Fruit fly (Drosophila melanogaster) whole organism, embryonic: Measurements from ENCODE around the gene CG13996.
A peak's percentile ranks its signal among the peaks of the same experiment; 100 is the strongest.

Experiments used
- Abd-B ChIP-seq: fragments of 200-800 bp; sonication (Bioruptor generic); optimal IDR thresholded peaks from 2 replicates; lab custom pipeline; 2018; ENCODE audit warnings: missing biosample characterization, mild to moderate bottlenecking, missing genetic modification characterization, moderate library complexity
- B-H2 ChIP-seq: fragments of 200-800 bp; sonication (Bioruptor generic); optimal IDR thresholded peaks from 2 replicates; lab custom pipeline; 2018; ENCODE audit warnings: missing biosample characterization, mild to moderate bottlenecking, missing genetic modification characterization
- CG13296 ChIP-seq: fragments of 200-800 bp; sonication (Bioruptor generic); optimal IDR thresholded peaks from 3 replicates; lab custom pipeline; 2018; ENCODE audit warnings: missing biosample characterization, mild to moderate bottlenecking, missing genetic modification characterization
- CG13424 ChIP-seq: fragments of 200-800 bp; sonication (Bioruptor generic); optimal IDR thresholded peaks from 2 replicates; lab custom pipeline; 2019; ENCODE audit warnings: missing biosample characterization, mild to moderate bottlenecking, missing genetic modification characterization, moderate library complexity
- CG14014 ChIP-seq: fragments of 200-800 bp; sonication (Bioruptor generic); IDR thresholded peaks from 2 replicates; pipeline ENCODE4 v1.3.6; 2022; ENCODE audit warnings: missing biosample characterization, missing genetic modification characterization
- CG14441 ChIP-seq: fragments of 200-800 bp; sonication (Bioruptor generic); IDR thresholded peaks from 2 replicates; pipeline ENCODE4 v1.3.6; 2022; ENCODE audit warnings: missing biosample characterization, missing genetic modification characterization
- CG14710 ChIP-seq: fragments of 200-800 bp; sonication (Bioruptor generic); optimal IDR thresholded peaks from 3 replicates; lab custom pipeline; 2019; ENCODE audit warnings: missing biosample characterization, mild to moderate bottlenecking, missing genetic modification characterization, moderate library complexity
- CG14965 ChIP-seq: fragments of 200-800 bp; sonication (Bioruptor generic); optimal IDR thresholded peaks from 2 replicates; lab custom pipeline; 2016; ENCODE audit warnings: missing biosample characterization, missing genetic modification characterization, borderline replicate concordance
- CG15269 ChIP-seq: fragments of 200-800 bp; sonication (Bioruptor generic); optimal IDR thresholded peaks from 2 replicates; lab custom pipeline; 2018; ENCODE audit warnings: missing biosample characterization, mild to moderate bottlenecking, missing genetic modification characterization, moderate library complexity
- CG15514 ChIP-seq: fragments of 200-800 bp; sonication (Bioruptor generic); optimal IDR thresholded peaks from 3 replicates; lab custom pipeline; 2017; ENCODE audit warnings: missing biosample characterization, missing genetic modification characterization, mild to moderate bottlenecking, moderate library complexity, missing genetic modification reagents
- CG17802 ChIP-seq: fragments of 200-800 bp; sonication (Bioruptor generic); optimal IDR thresholded peaks from 2 replicates; lab custom pipeline; 2018; ENCODE audit warnings: missing biosample characterization, mild to moderate bottlenecking, missing genetic modification characterization, moderate library complexity
- CG18011 ChIP-seq: fragments of 200-800 bp; sonication (Bioruptor generic); optimal IDR thresholded peaks from 2 replicates; lab custom pipeline; 2017; ENCODE audit warnings: missing biosample characterization, missing genetic modification characterization, mild to moderate bottlenecking, moderate library complexity, missing genotype
- CG18599 ChIP-seq: fragments of 200-800 bp; sonication (Bioruptor generic); optimal IDR thresholded peaks from 3 replicates; lab custom pipeline; 2017; ENCODE audit warnings: missing biosample characterization, missing genetic modification characterization, mild to moderate bottlenecking, moderate library complexity, missing genetic modification reagents
- CG2116 ChIP-seq: fragments of 200-800 bp; sonication (Bioruptor generic); optimal IDR thresholded peaks from 3 replicates; lab custom pipeline; 2018; ENCODE audit warnings: missing biosample characterization, mild to moderate bottlenecking, missing genetic modification characterization
- CG2129 ChIP-seq: fragments of 200-800 bp; sonication (Bioruptor generic); IDR thresholded peaks from 2 replicates; pipeline ENCODE4 v1.3.6; 2022; ENCODE audit warnings: missing biosample characterization, missing genetic modification characterization; ENCODE audit not compliant: partially characterized antibody
- CG2889 ChIP-seq: fragments of 200-800 bp; sonication (Bioruptor generic); IDR thresholded peaks from 3 replicates; pipeline ENCODE4 v1.3.6; 2022; ENCODE audit warnings: missing biosample characterization, missing genetic modification characterization
- CG3065 ChIP-seq: fragments of 200-800 bp; sonication (Bioruptor generic); optimal IDR thresholded peaks from 2 replicates; lab custom pipeline; 2016; ENCODE audit warnings: missing biosample characterization, missing genetic modification characterization
- CG34224 ChIP-seq: fragments of 200-800 bp; sonication (Bioruptor generic); IDR thresholded peaks from 3 replicates; pipeline ENCODE4 v1.3.6; 2022; ENCODE audit warnings: missing biosample characterization, missing genetic modification characterization; ENCODE audit not compliant: partially characterized antibody
- CG42726 ChIP-seq: fragments of 200-800 bp; sonication (Bioruptor generic); IDR thresholded peaks from 2 replicates; pipeline ENCODE4 v1.3.6; 2022; ENCODE audit warnings: missing biosample characterization, missing genetic modification characterization; ENCODE audit not compliant: partially characterized antibody
- CG7963 ChIP-seq: fragments of 200-800 bp; sonication (Bioruptor generic); IDR thresholded peaks from 3 replicates; pipeline ENCODE4 v1.3.6; 2022; ENCODE audit warnings: missing biosample characterization, missing genetic modification characterization; ENCODE audit not compliant: partially characterized antibody
- CoRest ChIP-seq: fragments of 200-800 bp; sonication (Bioruptor generic); optimal IDR thresholded peaks from 3 replicates; lab custom pipeline; 2018; ENCODE audit warnings: missing biosample characterization, mild to moderate bottlenecking, missing genetic modification characterization, moderate library complexity
- Dip3 ChIP-seq: fragments of 200-800 bp; sonication (Bioruptor generic); optimal IDR thresholded peaks from 3 replicates; lab custom pipeline; 2016; ENCODE audit warnings: missing biosample characterization, missing genetic modification characterization
- Doc2 ChIP-seq: fragments of 200-800 bp; sonication (Bioruptor generic); IDR thresholded peaks from 2 replicates; pipeline ENCODE4 v1.3.6; 2022; ENCODE audit warnings: missing biosample characterization, missing genetic modification characterization
- Ets65A ChIP-seq: fragments of 200-800 bp; sonication (Bioruptor generic); peaks from one replicate; lab custom pipeline; 2016; ENCODE audit warnings: missing biosample characterization, missing genetic modification characterization
- Fer1 ChIP-seq: fragments of 200-800 bp; sonication (Bioruptor generic); optimal IDR thresholded peaks from 2 replicates; lab custom pipeline; 2017; ENCODE audit warnings: missing biosample characterization, mild to moderate bottlenecking, missing genetic modification characterization
- HLH4C ChIP-seq: fragments of 200-800 bp; sonication (Bioruptor generic); IDR thresholded peaks from 3 replicates; pipeline ENCODE4 v1.3.6; 2022; ENCODE audit warnings: missing biosample characterization, missing genetic modification characterization; ENCODE audit not compliant: partially characterized antibody
- HLH54F ChIP-seq: fragments of 200-800 bp; sonication (Bioruptor generic); optimal IDR thresholded peaks from 3 replicates; lab custom pipeline; 2016; ENCODE audit warnings: missing biosample characterization, missing genetic modification characterization
- Jarid2 ChIP-seq: fragments of 200-800 bp; sonication (Bioruptor generic); optimal IDR thresholded peaks from 3 replicates; lab custom pipeline; 2017; ENCODE audit warnings: mild to moderate bottlenecking, missing biosample characterization, missing genetic modification reagents, missing genetic modification characterization
- Med ChIP-seq: fragments of 200-800 bp; sonication (Bioruptor generic); peaks from one replicate; lab custom pipeline; 2016; ENCODE audit warnings: missing biosample characterization, missing genetic modification characterization, mild to moderate bottlenecking, inconsistent platforms, moderate library complexity
- Myb ChIP-seq: fragments of 200-800 bp; sonication (Bioruptor generic); optimal IDR thresholded peaks from 2 replicates; lab custom pipeline; 2016; ENCODE audit warnings: missing biosample characterization, missing genetic modification characterization
- NfI ChIP-seq: fragments of 200-800 bp; sonication (Bioruptor generic); optimal IDR thresholded peaks from 3 replicates; lab custom pipeline; 2018; ENCODE audit warnings: missing biosample characterization, mild to moderate bottlenecking, missing genetic modification characterization, moderate library complexity
- PHDP ChIP-seq: fragments of 200-800 bp; sonication (Bioruptor generic); optimal IDR thresholded peaks from 3 replicates; lab custom pipeline; 2018; ENCODE audit warnings: missing biosample characterization, mild to moderate bottlenecking, missing genetic modification characterization, moderate library complexity
- Ptx1 ChIP-seq: fragments of 200-800 bp; sonication (Bioruptor generic); IDR thresholded peaks from 2 replicates; pipeline ENCODE4 v1.3.6; 2022; ENCODE audit warnings: missing biosample characterization, missing genetic modification characterization
- Sry-δ ChIP-seq: fragments of 200-800 bp; sonication (Bioruptor generic); optimal IDR thresholded peaks from 2 replicates; lab custom pipeline; 2016; ENCODE audit warnings: missing biosample characterization, missing genetic modification characterization
- TFAM ChIP-seq: fragments of 200-800 bp; sonication (Bioruptor generic); optimal IDR thresholded peaks from 2 replicates; lab custom pipeline; 2017; ENCODE audit warnings: missing biosample characterization, missing genetic modification characterization, inconsistent platforms
- amos ChIP-seq: fragments of 200-800 bp; sonication (Bioruptor generic); IDR thresholded peaks from 2 replicates; pipeline ENCODE4 v1.3.6; 2022; ENCODE audit warnings: missing biosample characterization, missing genetic modification characterization; ENCODE audit not compliant: partially characterized antibody
- eve ChIP-seq, 2 experiments: fragments of >200 bp; optimal IDR thresholded peaks; 2 replicates each; lab custom pipeline; 2017; ENCODE audit warnings: missing biosample characterization in 2 of 2, missing genetic modification characterization in 2 of 2
- ewg ChIP-seq: fragments of 200-800 bp; sonication (Bioruptor generic); optimal IDR thresholded peaks from 3 replicates; lab custom pipeline; 2017; ENCODE audit warnings: mild to moderate bottlenecking, missing biosample characterization, missing genetic modification reagents, missing genetic modification characterization
- gem ChIP-seq: fragments of 200-800 bp; sonication (Bioruptor generic); optimal IDR thresholded peaks from 2 replicates; lab custom pipeline; 2019; ENCODE audit warnings: missing biosample characterization, mild to moderate bottlenecking, missing genetic modification characterization, moderate library complexity
- insv ChIP-seq, 2 experiments: fragments of 200-800 bp; sonication (Bioruptor generic); optimal IDR thresholded peaks; 3 replicates each; lab custom pipeline; 2016 to 2018; ENCODE audit warnings: missing biosample characterization in 2 of 2, missing genetic modification characterization in 2 of 2
- knrl ChIP-seq: fragments of 200-800 bp; sonication (Bioruptor generic); IDR thresholded peaks from 3 replicates; pipeline ENCODE4 v1.3.6; 2022; ENCODE audit warnings: missing biosample characterization, missing genetic modification characterization; ENCODE audit not compliant: partially characterized antibody
- lola ChIP-seq, 3 experiments: fragments of >200 bp in 2 of 3; fragments of 200-800 bp in 1 of 3; sonication (Bioruptor generic) in 1 of 3; optimal IDR thresholded peaks; 2 replicates each; lab custom pipeline; 2017 to 2019; ENCODE audit warnings: missing biosample characterization in 3 of 3, missing genetic modification characterization in 3 of 3, mild to moderate bottlenecking in 1 of 3, moderate library complexity in 1 of 3
- mld ChIP-seq: fragments of 200-800 bp; sonication (Bioruptor generic); IDR thresholded peaks from 3 replicates; pipeline ENCODE4 v1.3.6; 2022; ENCODE audit warnings: missing biosample characterization, missing genetic modification characterization; ENCODE audit not compliant: partially characterized antibody
- shn ChIP-seq: fragments of 200-800 bp; sonication (Bioruptor generic); optimal IDR thresholded peaks from 3 replicates; lab custom pipeline; 2016; ENCODE audit warnings: missing biosample characterization, missing genetic modification characterization
- sob ChIP-seq: fragments of 200-800 bp; sonication (Bioruptor generic); IDR thresholded peaks from 2 replicates; pipeline ENCODE4 v1.3.6; 2022; ENCODE audit warnings: missing biosample characterization, missing genetic modification characterization
- ssp ChIP-seq: fragments of 200-800 bp; sonication (Bioruptor generic); IDR thresholded peaks from 2 replicates; pipeline ENCODE4 v1.3.6; 2022; ENCODE audit warnings: missing biosample characterization, missing genetic modification characterization
- unpg ChIP-seq: fragments of 200-800 bp; sonication (Bioruptor generic); optimal IDR thresholded peaks from 3 replicates; lab custom pipeline; 2018; ENCODE audit warnings: missing biosample characterization, mild to moderate bottlenecking, missing genetic modification characterization, moderate library complexity

The CG13996 gene

dm6 chr2L:6070656-6071231, 50.1 kb downstream of the CG13996 start, which contains the start of the genes CG9154 and Kr-h2:
TSS of gene CG9154 (minus strand) at chr2L:6070686.
TSS of gene Kr-h2 (plus strand) at chr2L:6070990.
- peak; percentile 69 for TF ChIP-seq CG42726 (GFP tag; lab: Robert Waterston, UW)
- TF ChIP-seq CG2116 (GFP tag; lab: Kevin White, UChicago): peak; percentile 98
- peak; percentile 11 for TF ChIP-seq CG17802 (tag; lab: Kevin White, UChicago)
- TF ChIP-seq Ets65A (GFP tag; lab: Kevin White, UChicago): peak; percentile 94
- TF ChIP-seq knrl (GFP tag; lab: Robert Waterston, UW): peak; percentile 77
- peak; percentile 75 for TF ChIP-seq amos (GFP tag; lab: Robert Waterston, UW)
- TF ChIP-seq CG15269 (tag; lab: Kevin White, UChicago): peak; percentile 33
- TF ChIP-seq eve (GFP tag; optimal IDR thresholded peaks at IDR 0.05; lab: Kevin White, UChicago): no peak
- TF ChIP-seq Fer1 (GFP tag; lab: Kevin White, UChicago): peak; percentile 5
- peak; percentile 81 for TF ChIP-seq HLH4C (GFP tag; lab: Robert Waterston, UW)
- peak; percentile 48 for TF ChIP-seq B-H2
- TF ChIP-seq CG14014 (GFP tag; lab: Robert Waterston, UW): 0 out of 2 replicates have a peak, but pooled peaks have one; percentile 20
- peak; percentile 15 for TF ChIP-seq HLH54F
- peak; percentile 35 for TF ChIP-seq CG13424 (tag; lab: Kevin White, UChicago)
- peak; percentile 93 for TF ChIP-seq Sry-δ (GFP tag; lab: Kevin White, UChicago)
- peak; percentile 55; the same call in 1 of the 3 replicates for TF ChIP-seq mld (GFP tag; lab: Robert Waterston, UW)
- TF ChIP-seq insv (GFP tag; optimal IDR thresholded peaks at IDR 0.05; lab: Kevin White, UChicago): peak in 1 of 2 experiments; percentile 9
- peak; percentile 29 for TF ChIP-seq PHDP (tag; lab: Kevin White, UChicago)
- peak; percentile 69 for TF ChIP-seq CoRest (tag; lab: Kevin White, UChicago)
- TF ChIP-seq unpg (GFP tag; lab: Kevin White, UChicago): peak; percentile 1
- TF ChIP-seq CG14441 (GFP tag; lab: Robert Waterston, UW): no peak
- no peak for TF ChIP-seq ewg (GFP tag; lab: Kevin White, UChicago)
- TF ChIP-seq Myb (GFP tag; lab: Kevin White, UChicago): peak; percentile 87
- peak; percentile 7 for TF ChIP-seq Dip3
- peak; percentile 32; the same call in 1 of the 2 replicates for TF ChIP-seq CG2129
- TF ChIP-seq gem: peak; percentile 56
- TF ChIP-seq CG18599: peak; percentile 58
- TF ChIP-seq CG7963 (GFP tag; lab: Robert Waterston, UW): peak; percentile 77
- no peak for TF ChIP-seq CG2889
- TF ChIP-seq Doc2: no peak
- TF ChIP-seq lola (GFP tag; optimal IDR thresholded peaks at IDR 0.05; lab: Kevin White, UChicago): peak in 1 of 3 experiments; percentile 25
- TF ChIP-seq CG14710: peak; percentile 69
- peak; percentile 16 for TF ChIP-seq CG13296 (GFP tag; lab: Kevin White, UChicago)
- TF ChIP-seq Med (GFP tag; lab: Kevin White, UChicago): peak; percentile 75
- TF ChIP-seq Abd-B: peak; percentile 37
- no peak for TF ChIP-seq CG14965 (GFP tag; lab: Kevin White, UChicago)
- peak; percentile 41 for TF ChIP-seq CG18011
- TF ChIP-seq sob (GFP tag; lab: Robert Waterston, UW): no peak
- TF ChIP-seq shn (GFP tag; lab: Kevin White, UChicago): peak; percentile 25
- TF ChIP-seq Jarid2 (GFP tag; lab: Kevin White, UChicago): peak; percentile 14
- no peak for TF ChIP-seq TFAM (GFP tag; lab: Kevin White, UChicago)
- TF ChIP-seq CG34224 (GFP tag; lab: Robert Waterston, UW): peak; percentile 57
- TF ChIP-seq CG3065: no peak
- TF ChIP-seq ssp (GFP tag; lab: Robert Waterston, UW): 0 out of 2 replicates have a peak, but pooled peaks have one; percentile 18
- no peak for TF ChIP-seq Ptx1 (GFP tag; lab: Robert Waterston, UW)
- TF ChIP-seq CG15514: peak; percentile 100
- peak; percentile 56 for TF ChIP-seq NfI
